Worm (Caenorhabditis elegans): ENCODE measurements around the gene C08B6.18.

DNA sequence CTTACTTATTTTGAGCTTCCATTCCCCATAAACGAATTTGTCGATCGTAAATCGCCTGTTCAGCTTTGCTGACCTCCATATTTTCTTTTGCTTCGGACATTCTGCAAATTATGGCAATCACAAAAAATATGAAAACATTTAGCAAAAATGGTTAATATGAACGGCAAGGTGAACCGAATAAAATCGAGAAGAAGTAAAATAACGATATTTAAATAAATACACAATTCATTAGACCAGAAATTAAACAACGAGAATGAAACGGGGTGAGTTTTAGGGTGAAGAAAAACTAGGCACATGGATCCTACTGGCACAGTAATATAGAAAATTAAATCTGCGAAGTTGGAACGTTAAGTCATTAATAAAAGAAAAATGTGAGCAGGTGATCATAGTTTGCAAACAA lies 3.7 kb downstream of the C08B6.18 start, which contains the start of gene aos-1:
- no peak for TF ChIP-seq unc-62 (GFP tag; optimal IDR thresholded peaks at IDR 0.05)
- no peak for TF ChIP-seq nhr-2 (tag; optimal IDR thresholded peaks at IDR 0.05)
- TF ChIP-seq blmp-1 (tag; optimal IDR thresholded peaks at IDR 0.05) = no peak
- TF ChIP-seq nhr-28 (tag; optimal IDR thresholded peaks at IDR 0.05) = no peak
- no peak for TF ChIP-seq ham-2 (GFP tag; optimal IDR thresholded peaks at IDR 0.05)
- TF ChIP-seq elt-3 (tag; optimal IDR thresholded peaks at IDR 0.05) = no peak
- TF ChIP-seq ztf-11 (tag; optimal IDR thresholded peaks at IDR 0.05) = no peak
